Fruit fly (Drosophila melanogaster) whole organism, prepupa: ENCODE data around the gene CAH1.

Experiments used
- Blimp-1 ChIP-seq: fragments of 200-800 bp; sonication (Bioruptor generic); optimal IDR thresholded peaks from 3 replicates; lab custom pipeline; 2017; ENCODE audit warnings: missing biosample characterization, missing genetic modification characterization, mild to moderate bottlenecking, moderate library complexity, missing genetic modification reagents
- CG10669 ChIP-seq: fragments of 200-800 bp; sonication (Bioruptor generic); optimal IDR thresholded peaks from 3 replicates; lab custom pipeline; 2018; ENCODE audit warnings: missing biosample characterization, mild to moderate bottlenecking, missing genetic modification characterization, moderate library complexity
- CG11294 ChIP-seq: fragments of 200-800 bp; sonication (Bioruptor generic); IDR thresholded peaks from 2 replicates; pipeline ENCODE4 v1.3.6; 2022; ENCODE audit warnings: missing biosample characterization, missing genetic modification characterization
- CG11762 ChIP-seq: fragments of 200-800 bp; sonication (Bioruptor generic); optimal IDR thresholded peaks from 3 replicates; lab custom pipeline; 2016; ENCODE audit warnings: missing biosample characterization, missing genetic modification characterization; ENCODE audit not compliant: insufficient read depth
- CG1621 ChIP-seq: fragments of 200-800 bp; sonication (Bioruptor generic); optimal IDR thresholded peaks from 3 replicates; lab custom pipeline; 2018; ENCODE audit warnings: missing biosample characterization, mild to moderate bottlenecking, missing genetic modification characterization
- CG3032 ChIP-seq: fragments of 200-800 bp; optimal IDR thresholded peaks from 2 replicates; lab custom pipeline; 2019; ENCODE audit warnings: missing biosample characterization, mild to moderate bottlenecking, missing genetic modification characterization, moderate library complexity
- CG34406 ChIP-seq: fragments of 200-800 bp; sonication (Bioruptor generic); optimal IDR thresholded peaks from 3 replicates; lab custom pipeline; 2016; ENCODE audit warnings: missing biosample characterization, missing genetic modification characterization
- CG3919 ChIP-seq: fragments of 200-800 bp; sonication (Bioruptor generic); optimal IDR thresholded peaks from 3 replicates; lab custom pipeline; 2016; ENCODE audit warnings: missing biosample characterization, missing genetic modification characterization
- CG6163 ChIP-seq: fragments of 200-800 bp; sonication (Bioruptor generic); IDR thresholded peaks from 3 replicates; pipeline ENCODE4 v1.3.6; 2022; ENCODE audit warnings: missing biosample characterization, missing genetic modification characterization
- CG6276 ChIP-seq: fragments of 200-800 bp; sonication (Bioruptor generic); optimal IDR thresholded peaks from 2 replicates; lab custom pipeline; 2017; ENCODE audit warnings: missing biosample characterization, mild to moderate bottlenecking, missing genetic modification characterization
- CG6808 ChIP-seq: fragments of 200-800 bp; sonication (Bioruptor generic); optimal IDR thresholded peaks from 3 replicates; lab custom pipeline; 2017; ENCODE audit warnings: missing biosample characterization, missing genetic modification characterization, mild to moderate bottlenecking, moderate library complexity, missing genetic modification reagents
- CG6854 ChIP-seq: fragments of 200-800 bp; sonication (Bioruptor generic); optimal IDR thresholded peaks from 2 replicates; lab custom pipeline; 2017; ENCODE audit warnings: missing biosample characterization, mild to moderate bottlenecking, missing genetic modification characterization
- CG7368 ChIP-seq: fragments of 200-800 bp; sonication (Bioruptor generic); optimal IDR thresholded peaks from 3 replicates; lab custom pipeline; 2016; ENCODE audit warnings: missing biosample characterization, missing genetic modification characterization
- Eip75B ChIP-seq: fragments of 200-800 bp; sonication (Bioruptor generic); optimal IDR thresholded peaks from 3 replicates; lab custom pipeline; 2016; ENCODE audit warnings: missing biosample characterization, missing genetic modification characterization
- Eip93F ChIP-seq: fragments of 200-800 bp; sonication (Bioruptor generic); optimal IDR thresholded peaks from 2 replicates; lab custom pipeline; 2016; ENCODE audit warnings: missing biosample characterization, mild to moderate bottlenecking, missing genetic modification characterization
- Hr38 ChIP-seq: sonication (Bioruptor generic); optimal IDR thresholded peaks from 2 replicates; lab custom pipeline; 2016; ENCODE audit warnings: missing biosample characterization, missing genetic modification characterization
- Lpt ChIP-seq: fragments of 200-800 bp; sonication (Bioruptor generic); optimal IDR thresholded peaks from 3 replicates; lab custom pipeline; 2016; ENCODE audit warnings: missing biosample characterization, missing genetic modification characterization
- Met ChIP-seq: fragments of 200-800 bp; sonication (Bioruptor generic); optimal IDR thresholded peaks from 3 replicates; lab custom pipeline; 2016; ENCODE audit warnings: missing biosample characterization, missing genetic modification characterization
- Smox ChIP-seq: fragments of 200-800 bp; sonication (Bioruptor generic); optimal IDR thresholded peaks from 3 replicates; lab custom pipeline; 2016; ENCODE audit warnings: missing biosample characterization, missing genetic modification characterization
- Sox14 ChIP-seq: fragments of 200-800 bp; sonication (Bioruptor generic); optimal IDR thresholded peaks from 3 replicates; lab custom pipeline; 2016; ENCODE audit warnings: missing biosample characterization, missing genetic modification characterization
- Sox15 ChIP-seq: fragments of 200-800 bp; sonication (Bioruptor generic); optimal IDR thresholded peaks from 3 replicates; lab custom pipeline; 2016; ENCODE audit warnings: missing biosample characterization, missing genetic modification characterization
- achi ChIP-seq: fragments of 200-800 bp; sonication (Bioruptor generic); optimal IDR thresholded peaks from 3 replicates; lab custom pipeline; 2016; ENCODE audit warnings: missing biosample characterization, missing genetic modification characterization
- acj6 ChIP-seq: fragments of 200-800 bp; sonication (Bioruptor generic); optimal IDR thresholded peaks from 3 replicates; lab custom pipeline; 2016; ENCODE audit warnings: missing biosample characterization, missing genetic modification characterization
- dac ChIP-seq: fragments of 200-800 bp; sonication (Bioruptor generic); optimal IDR thresholded peaks from 2 replicates; lab custom pipeline; 2017; ENCODE audit warnings: missing biosample characterization, mild to moderate bottlenecking, missing genetic modification characterization
- dsx ChIP-seq: fragments of 200-800 bp; optimal IDR thresholded peaks from 3 replicates; lab custom pipeline; 2019; ENCODE audit warnings: missing biosample characterization, mild to moderate bottlenecking, missing genetic modification characterization, moderate library complexity; ENCODE audit not compliant: poor library complexity, severe bottlenecking
- eg ChIP-seq: fragments of 200-800 bp; sonication (Bioruptor generic); IDR thresholded peaks from 3 replicates; pipeline ENCODE4 v1.3.6; 2022; ENCODE audit warnings: missing biosample characterization, missing genetic modification characterization
- esn ChIP-seq: fragments of 200-800 bp; sonication (Bioruptor generic); optimal IDR thresholded peaks from 2 replicates; lab custom pipeline; 2016; ENCODE audit warnings: missing biosample characterization, mild to moderate bottlenecking, missing genetic modification characterization, moderate library complexity
- fd85E ChIP-seq: fragments of 200-800 bp; sonication (Bioruptor generic); optimal IDR thresholded peaks from 3 replicates; lab custom pipeline; 2016; ENCODE audit warnings: missing biosample characterization, missing genetic modification characterization
- fkh ChIP-seq: fragments of 200-800 bp; sonication (Bioruptor generic); optimal IDR thresholded peaks from 3 replicates; lab custom pipeline; 2017; ENCODE audit warnings: missing biosample characterization, mild to moderate bottlenecking, missing genetic modification characterization, moderate library complexity
- pdm3 ChIP-seq: fragments of 200-800 bp; sonication (Bioruptor generic); optimal IDR thresholded peaks from 3 replicates; lab custom pipeline; 2016; ENCODE audit warnings: missing biosample characterization, missing genetic modification characterization
- salr ChIP-seq, 2 experiments: fragments of 200-800 bp; sonication (Bioruptor generic); optimal IDR thresholded peaks; 3 replicates each; lab custom pipeline; 2016 to 2018; ENCODE audit warnings: missing biosample characterization in 2 of 2, missing genetic modification characterization in 2 of 2, mild to moderate bottlenecking in 1 of 2
- spab ChIP-seq: fragments of 200-800 bp; sonication (Bioruptor generic); optimal IDR thresholded peaks from 2 replicates; lab custom pipeline; 2017; ENCODE audit warnings: missing biosample characterization, mild to moderate bottlenecking, missing genetic modification characterization, missing genetic modification reagents
- topi ChIP-seq: fragments of 200-800 bp; sonication (Bioruptor generic); optimal IDR thresholded peaks from 3 replicates; lab custom pipeline; 2016; ENCODE audit warnings: missing biosample characterization, missing genetic modification characterization
- vri ChIP-seq: fragments of 200-800 bp; sonication (Bioruptor generic); optimal IDR thresholded peaks from 3 replicates; lab custom pipeline; 2016; ENCODE audit warnings: missing biosample characterization, mild to moderate bottlenecking, missing genetic modification characterization

The CAH1 gene

DNA sequence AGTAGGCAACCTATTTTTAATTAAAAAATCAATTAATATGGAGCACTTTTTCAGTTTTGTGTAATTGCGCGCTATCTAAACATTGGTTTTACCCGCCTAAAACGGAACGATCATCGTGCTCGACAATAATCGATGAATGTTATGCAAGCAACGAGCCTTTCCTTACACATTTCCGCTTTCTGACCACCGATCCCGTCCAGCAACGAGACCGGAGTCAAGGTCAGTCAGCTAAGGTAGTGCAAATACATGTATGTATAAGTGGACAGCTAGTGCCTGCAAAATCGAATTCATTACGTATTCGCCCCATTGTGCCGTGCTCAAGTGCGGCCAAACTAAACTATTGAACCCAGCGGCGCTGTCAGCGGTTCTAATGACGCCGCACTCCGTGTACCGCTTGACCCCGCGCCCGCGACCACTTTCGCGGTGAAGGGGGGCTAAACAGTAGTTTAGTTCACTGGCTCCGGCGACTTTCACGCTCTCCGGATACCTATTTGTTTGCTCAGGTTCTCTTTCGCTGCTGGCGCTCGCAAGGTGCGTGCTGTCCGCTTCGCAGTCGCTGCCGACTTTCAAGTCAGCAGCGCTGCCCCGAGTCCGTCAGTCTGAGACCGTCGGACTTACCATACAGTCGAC lies at the start of gene CAH1:
CAH1 (plus strand) TSS at position 595 of the 630 bp plus-strand sequence.
- TF ChIP-seq CG10669 (no peak), topi (GFP tag; lab: Kevin White, UChicago) (no peak), CG3919 (no peak), eg (GFP tag; lab: Robert Waterston, UW) (peak; percentile 33; the same call in 1 of the 3 replicates), fkh (peak; percentile 12), salr (GFP tag; optimal IDR thresholded peaks at IDR 0.05; lab: Kevin White, UChicago) (no peak)

DNA sequence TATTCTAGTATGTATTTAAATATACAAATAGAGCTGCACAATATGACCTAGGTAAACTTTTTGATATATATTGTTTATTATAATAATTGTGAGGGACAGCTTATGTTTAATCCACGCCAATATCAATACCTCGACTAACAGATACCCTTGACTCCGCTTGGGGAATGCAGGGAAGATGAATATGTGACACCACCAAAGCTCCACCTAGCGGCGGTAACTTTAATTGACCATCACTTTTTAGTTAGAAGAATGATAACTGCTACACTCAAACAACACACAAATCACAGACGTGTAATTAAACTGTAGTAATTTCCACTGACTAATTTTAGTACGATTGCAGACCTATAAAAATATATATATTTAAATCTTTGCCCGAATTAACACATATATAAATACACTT lies 40.3 kb upstream of the CAH1 start:
- no peak for TF ChIP-seq vri (GFP tag; lab: Kevin White, UChicago)
- no peak for TF ChIP-seq CG6276 (GFP tag; lab: Kevin White, UChicago)
- TF ChIP-seq fd85E (GFP tag; lab: Kevin White, UChicago), result no peak
- TF ChIP-seq esn, result no peak
- TF ChIP-seq Hr38 (GFP tag; lab: Kevin White, UChicago), result no peak
- TF ChIP-seq Sox14, result no peak
- TF ChIP-seq salr (GFP tag; optimal IDR thresholded peaks at IDR 0.05; lab: Kevin White, UChicago), result no peak
- no peak for TF ChIP-seq Met
- no peak for TF ChIP-seq Smox (GFP tag; lab: Kevin White, UChicago)
- no peak for TF ChIP-seq Sox15 (GFP tag; lab: Kevin White, UChicago)
- no peak for TF ChIP-seq spab

DNA sequence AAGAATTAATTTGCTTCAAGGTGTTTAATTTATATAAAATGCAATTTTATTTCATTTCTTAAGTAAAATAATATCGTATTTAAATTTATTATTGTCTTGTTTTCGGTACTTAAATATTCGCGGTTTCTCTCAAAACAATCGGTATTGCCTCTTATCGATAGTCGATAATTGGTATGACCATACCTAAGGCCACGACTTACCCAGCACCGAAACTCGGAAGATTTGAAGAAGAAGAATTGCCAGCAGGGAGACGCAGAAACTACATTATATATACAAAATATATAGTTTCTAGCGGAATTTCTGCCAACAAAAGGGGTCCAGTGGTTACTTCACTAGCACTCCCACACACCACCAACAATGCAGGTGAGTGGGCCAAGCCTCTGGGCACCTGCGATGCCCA lies 32.5 kb upstream of the CAH1 start:
- TF ChIP-seq eg (GFP tag; lab: Robert Waterston, UW), result no peak
- TF ChIP-seq CG6276 (GFP tag; lab: Kevin White, UChicago), result peak; percentile 88

DNA sequence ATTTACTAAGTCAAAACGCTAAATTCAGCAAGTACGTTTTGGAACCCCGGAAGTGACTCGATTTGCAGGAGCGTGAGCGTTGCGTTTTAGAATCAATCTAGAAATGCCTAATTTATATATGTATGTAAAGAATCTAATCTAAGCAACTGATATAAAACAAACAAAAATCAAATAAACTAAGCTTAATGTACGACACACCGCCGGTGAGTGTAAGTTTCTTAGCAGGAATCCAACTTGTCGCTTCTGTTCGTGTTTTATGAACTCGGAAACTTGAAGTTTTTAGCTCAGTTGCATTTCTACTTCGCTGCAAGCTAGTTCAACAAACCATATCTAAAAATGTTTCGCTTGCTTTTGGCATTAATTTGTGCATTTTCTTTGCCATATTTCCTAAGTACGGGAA lies 29.7 kb upstream of the CAH1 start, which contains the start of gene CG43376:
CG43376 (plus strand) TSS at position 301 of the 400 bp plus-strand sequence.
- TF ChIP-seq CG3032 (tag; lab: Kevin White, UChicago) (no peak), acj6 (GFP tag; lab: Kevin White, UChicago) (no peak), dsx (GFP tag; lab: Kevin White, UChicago) (no peak), Blimp-1 (GFP tag; lab: Kevin White, UChicago) (no peak), esn (no peak), CG1621 (tag; lab: Kevin White, UChicago) (no peak), CG6808 (GFP tag; lab: Kevin White, UChicago) (no peak), CG6276 (GFP tag; lab: Kevin White, UChicago) (no peak), Eip93F (GFP tag; lab: Kevin White, UChicago) (no peak), CG34406 (GFP tag; lab: Kevin White, UChicago) (no peak), CG6854 (GFP tag; lab: Kevin White, UChicago) (no peak), dac (GFP tag; lab: Kevin White, UChicago) (no peak), CG11294 (no peak), fkh (no peak)

DNA sequence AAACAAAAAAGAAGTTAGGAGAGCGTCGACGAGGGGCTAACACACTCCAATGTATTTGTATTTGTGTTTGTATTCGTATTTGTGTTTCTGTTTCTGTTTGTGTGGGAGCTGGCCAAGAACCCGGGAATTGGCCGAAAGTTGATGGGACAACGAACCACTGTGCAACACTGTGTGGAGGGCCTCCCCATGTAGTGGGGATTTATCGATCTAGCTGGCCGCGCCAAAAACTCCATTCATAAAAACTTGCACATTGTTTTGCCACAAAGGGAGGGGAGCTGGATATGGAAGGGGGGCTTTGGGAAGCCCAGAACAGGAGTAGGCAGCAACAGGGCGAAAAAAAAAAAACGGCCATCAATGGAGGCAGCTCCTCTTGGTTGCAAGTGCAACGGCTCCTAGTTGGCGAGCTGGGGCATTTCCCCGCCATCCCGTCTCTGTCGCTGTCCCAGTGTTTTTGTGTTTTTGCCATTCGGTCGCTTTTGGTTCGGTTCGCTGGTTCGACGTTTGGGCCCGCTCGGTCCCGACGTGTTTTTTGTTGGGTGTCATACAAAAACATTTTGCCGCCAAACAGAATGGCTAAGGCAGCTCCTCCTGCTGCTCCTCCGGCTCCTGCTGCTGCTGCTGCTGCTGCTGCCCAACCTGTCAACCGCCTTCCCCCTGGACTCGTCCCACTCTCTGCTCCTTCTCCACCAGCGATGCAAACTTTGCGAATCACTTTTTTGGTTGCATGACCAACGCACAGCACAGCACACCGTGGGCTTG lies 26.3 kb upstream of the CAH1 start:
- TF ChIP-seq CG6808 (GFP tag; lab: Kevin White, UChicago) (no peak), pdm3 (GFP tag; lab: Kevin White, UChicago) (no peak), Lpt (peak; percentile 11), CG6163 (GFP tag; lab: Robert Waterston, UW) (peak; percentile 47; the same call in 1 of the 3 replicates), CG7368 (GFP tag; lab: Kevin White, UChicago) (no peak), CG11294 (no peak), dsx (GFP tag; lab: Kevin White, UChicago) (peak; percentile 53), Hr38 (GFP tag; lab: Kevin White, UChicago) (no peak), CG11762 (GFP tag; lab: Kevin White, UChicago) (no peak), Smox (GFP tag; lab: Kevin White, UChicago) (no peak), achi (GFP tag; lab: Kevin White, UChicago) (no peak), Eip75B (GFP tag; lab: Kevin White, UChicago) (no peak)
